Fruit fly (Drosophila melanogaster): Measurements from ENCODE around the gene CG3199.

Gene CG3199

dm6 chr3R:14125479-14126121 lies 36.9 kb upstream of the CG3199 start, which contains the start of the genes 140up and Polr2B (continued):
- TF ChIP-seq CG14441 (GFP tag; IDR thresholded peaks at IDR 0.05) (peak; percentile 92), CG17385 (GFP tag; optimal IDR thresholded peaks at IDR 0.05) (peak; percentile 89), CG34376 (GFP tag; optimal IDR thresholded peaks at IDR 0.05) (peak; percentile 90), sqz (GFP tag; optimal IDR thresholded peaks at IDR 0.05) (peak; percentile 80), pita (GFP tag; optimal IDR thresholded peaks at IDR 0.05) (no peak), CG33213 (GFP tag; optimal IDR thresholded peaks at IDR 0.05) (peak; percentile 70), mirr (GFP tag; optimal IDR thresholded peaks at IDR 0.05) (peak; percentile 47), Hr51 (GFP tag; optimal IDR thresholded peaks at IDR 0.05) (peak; percentile 83 to 93), CrebB (tag; optimal IDR thresholded peaks at IDR 0.05) (peak; percentile 76), sens-2 (GFP tag; IDR thresholded peaks at IDR 0.05) (0 out of 2 replicates have a peak, but pooled peaks have one; percentile 36), CG13296 (GFP tag; optimal IDR thresholded peaks at IDR 0.05) (peak; percentile 89), CG2129 (GFP tag; IDR thresholded peaks at IDR 0.05; ENCODE audit: partially characterized antibody) (no peak), lmd (GFP tag; IDR thresholded peaks at IDR 0.05) (peak; percentile 95), CG6813 (GFP tag; optimal IDR thresholded peaks at IDR 0.05) (peak; percentile 74), CG6791 (GFP tag; IDR thresholded peaks at IDR 0.05; ENCODE audit: partially characterized antibody) (no peak), sug (tag; optimal IDR thresholded peaks at IDR 0.05) (peak; percentile 93), hkb (optimal IDR thresholded peaks at IDR 0.05) (no peak), hkb (GFP tag; IDR thresholded peaks at IDR 0.05) (peak; percentile 90), nom (GFP tag; optimal IDR thresholded peaks at IDR 0.05) (peak; percentile 73), CG18599 (GFP tag; optimal IDR thresholded peaks at IDR 0.05) (peak; percentile 95), CG9215 (GFP tag; IDR thresholded peaks at IDR 0.05) (peak; percentile 94), bab2 (GFP tag; optimal IDR thresholded peaks at IDR 0.05) (peak; percentile 79), CG32772 (GFP tag; IDR thresholded peaks at IDR 0.05) (peak; percentile 93), Dp (GFP tag; optimal IDR thresholded peaks at IDR 0.05) (peak; percentile 23), dmrt99B (tag; optimal IDR thresholded peaks at IDR 0.05) (peak; percentile 90), Spps (tag; optimal IDR thresholded peaks at IDR 0.05) (peak; percentile 84), D19A (tag; optimal IDR thresholded peaks at IDR 0.05) (peak; percentile 85), Elba2 (GFP tag; optimal IDR thresholded peaks at IDR 0.05) (peak; percentile 70), Gsc (GFP tag; IDR thresholded peaks at IDR 0.05) (peak; percentile 53; the same call in 1 of the 2 replicates), Dip2 (GFP tag; IDR thresholded peaks at IDR 0.05) (peak; percentile 44; the same call in 1 of the 2 replicates), row (GFP tag; IDR thresholded peaks at IDR 0.05) (peak; percentile 98), HHEX (GFP tag; optimal IDR thresholded peaks at IDR 0.05) (peak; percentile 92), CG7745 (tag; optimal IDR thresholded peaks at IDR 0.05) (no peak), CG31224 (GFP tag; IDR thresholded peaks at IDR 0.05) (peak; percentile 86), E2f1 (GFP tag; IDR thresholded peaks at IDR 0.05) (peak; percentile 93), CG6654 (GFP tag; optimal IDR thresholded peaks at IDR 0.05) (peak; percentile 50), zen (tag; optimal IDR thresholded peaks at IDR 0.05) (peak; percentile 93), Nf-YC (tag; optimal IDR thresholded peaks at IDR 0.05) (peak; percentile 86), chm (GFP tag; IDR thresholded peaks at IDR 0.05) (0 out of 2 replicates have a peak, but pooled peaks have one; percentile 43), CG2202 (tag; optimal IDR thresholded peaks at IDR 0.05) (peak; percentile 82), Pdp1 (GFP tag; optimal IDR thresholded peaks at IDR 0.05) (peak; percentile 62 to 86), TFAM (GFP tag; optimal IDR thresholded peaks at IDR 0.05) (peak; percentile 19), CG1792 (GFP tag; optimal IDR thresholded peaks at IDR 0.05) (peak; percentile 47), corto (GFP tag; optimal IDR thresholded peaks at IDR 0.05) (peak; percentile 58), klu (GFP tag; IDR thresholded peaks at IDR 0.05) (peak; percentile 95), Fer3 (tag; optimal IDR thresholded peaks at IDR 0.05) (peak; percentile 94), fru (optimal IDR thresholded peaks at IDR 0.05) (no peak), CG17912 (GFP tag; optimal IDR thresholded peaks at IDR 0.05) (peak; percentile 74), odd (GFP tag; optimal IDR thresholded peaks at IDR 0.05) (peak; percentile 80)

Measured in whole organism, embryonic.